Worm (Caenorhabditis elegans) whole organism, early embryonic: ENCODE data around the gene W06H8.6.

ENCODE experiments used
- F13C5.2 ChIP-seq: sonication (generic microtip); optimal IDR thresholded peaks from 2 replicates; lab custom pipeline; 2017; ENCODE audit warnings: mild to moderate bottlenecking, missing genetic modification characterization, inconsistent platforms, missing compliant biosample characterization
- aly-1 ChIP-seq: sonication (generic microtip); optimal IDR thresholded peaks from 2 replicates; lab custom pipeline; 2016; ENCODE audit warnings: missing genetic modification characterization, missing compliant biosample characterization
- ama-1 ChIP-seq: fragments of 150-350 bp; optimal IDR thresholded peaks from 2 replicates; lab custom pipeline; 2014
- scrt-1 ChIP-seq: fragments of 200-800 bp; sonication (Bioruptor generic); IDR thresholded peaks from 2 replicates; pipeline ENCODE4 v1.3.6; 2022; ENCODE audit warnings: missing genetic modification characterization, missing compliant biosample characterization
- sea-1 ChIP-seq: fragments of 200-800 bp; sonication (Bioruptor generic); conservative IDR thresholded peaks from 2 replicates; pipeline ENCODE4 v1.3.6; 2022; ENCODE audit warnings: missing genetic modification characterization, missing compliant biosample characterization
- tbx-37 ChIP-seq: fragments of 200-800 bp; sonication (Bioruptor generic); conservative IDR thresholded peaks from 2 replicates; pipeline ENCODE4 v1.3.6; 2022; ENCODE audit warnings: missing genetic modification reagents, missing genetic modification characterization, missing compliant biosample characterization

DNA sequence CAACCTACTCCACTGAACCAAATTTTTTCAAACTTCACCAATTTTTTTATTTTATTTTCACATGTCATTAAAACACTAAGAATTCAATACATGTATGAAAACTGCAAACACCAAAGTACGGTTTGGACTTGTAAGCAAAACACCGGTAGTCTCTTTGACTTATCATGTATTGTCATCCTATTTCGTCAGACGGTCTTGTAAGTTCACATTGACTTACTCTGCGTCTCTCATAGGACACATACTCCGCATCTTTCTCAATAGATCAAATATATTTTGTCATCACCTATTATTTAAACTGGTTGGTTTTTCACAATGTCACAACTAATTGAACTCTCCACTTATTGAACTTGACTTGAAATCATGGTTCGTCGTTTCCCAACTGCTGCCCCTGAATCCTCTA lies 20.3 kb downstream of the W06H8.6 start, which contains the start of gene W06H8.2:
- no peak for TF ChIP-seq F13C5.2 (tag; lab: Kevin White, UChicago)
- no peak for TF ChIP-seq scrt-1 (GFP tag; lab: Robert Waterston, UW)
- TF ChIP-seq ama-1 (lab: Kevin White, UChicago): no peak
- no peak for TF ChIP-seq sea-1 (GFP tag; lab: Robert Waterston, UW)
- no peak for TF ChIP-seq tbx-37 (GFP tag; lab: Robert Waterston, UW)
- TF ChIP-seq aly-1 (tag; lab: Kevin White, UChicago): no peak
